Fruit fly (Drosophila melanogaster) whole organism, embryonic: ENCODE data around the gene Gr98d.

Experiments
- CG12659 ChIP-seq: fragments of 200-800 bp; sonication (Bioruptor generic); optimal IDR thresholded peaks from 3 replicates; lab custom pipeline; 2017; ENCODE audit warnings: mild to moderate bottlenecking, missing biosample characterization, missing genetic modification reagents, missing genetic modification characterization
- CG1529 ChIP-seq: fragments of 200-800 bp; sonication (Bioruptor generic); optimal IDR thresholded peaks from 3 replicates; lab custom pipeline; 2018; ENCODE audit warnings: missing biosample characterization, missing genetic modification characterization
- CG17385 ChIP-seq: fragments of 200-800 bp; sonication (Bioruptor generic); optimal IDR thresholded peaks from 3 replicates; lab custom pipeline; 2018; ENCODE audit warnings: missing biosample characterization, mild to moderate bottlenecking, missing genetic modification characterization
- CG18011 ChIP-seq: fragments of 200-800 bp; sonication (Bioruptor generic); optimal IDR thresholded peaks from 2 replicates; lab custom pipeline; 2017; ENCODE audit warnings: missing biosample characterization, missing genetic modification characterization, mild to moderate bottlenecking, moderate library complexity, missing genotype
- CG2129 ChIP-seq: fragments of 200-800 bp; sonication (Bioruptor generic); IDR thresholded peaks from 2 replicates; pipeline ENCODE4 v1.3.6; 2022; ENCODE audit warnings: missing biosample characterization, missing genetic modification characterization; ENCODE audit not compliant: partially characterized antibody
- CG2889 ChIP-seq: fragments of 200-800 bp; sonication (Bioruptor generic); IDR thresholded peaks from 3 replicates; pipeline ENCODE4 v1.3.6; 2022; ENCODE audit warnings: missing biosample characterization, missing genetic modification characterization
- CG31388 ChIP-seq: fragments of 200-800 bp; sonication (Bioruptor generic); optimal IDR thresholded peaks from 2 replicates; lab custom pipeline; 2016; ENCODE audit warnings: missing biosample characterization, missing genetic modification characterization
- CG3838 ChIP-seq: fragments of 200-800 bp; sonication (Bioruptor generic); optimal IDR thresholded peaks from 3 replicates; lab custom pipeline; 2016; ENCODE audit warnings: missing biosample characterization, missing genetic modification characterization
- CG4707 ChIP-seq: fragments of 200-800 bp; sonication (Bioruptor generic); optimal IDR thresholded peaks from 2 replicates; lab custom pipeline; 2018; ENCODE audit warnings: missing biosample characterization, mild to moderate bottlenecking, missing genetic modification characterization, moderate library complexity
- CG6254 ChIP-seq: fragments of 200-800 bp; sonication (Bioruptor generic); optimal IDR thresholded peaks from 3 replicates; lab custom pipeline; 2017; ENCODE audit warnings: mild to moderate bottlenecking, missing biosample characterization, missing genetic modification reagents, missing genetic modification characterization
- CG6272 ChIP-seq: fragments of 200-800 bp; sonication (Bioruptor generic); IDR thresholded peaks from 2 replicates; pipeline ENCODE4 v1.3.6; 2022; ENCODE audit warnings: missing biosample characterization, missing genetic modification characterization
- CG7786 ChIP-seq: fragments of 200-800 bp; sonication (Bioruptor generic); optimal IDR thresholded peaks from 2 replicates; lab custom pipeline; 2016; ENCODE audit warnings: missing biosample characterization, missing genetic modification characterization
- CG8388 ChIP-seq: fragments of 200-800 bp; sonication (Bioruptor generic); optimal IDR thresholded peaks from 2 replicates; lab custom pipeline; 2019; ENCODE audit warnings: missing biosample characterization, mild to moderate bottlenecking, missing genetic modification characterization, moderate library complexity
- CG9215 ChIP-seq: fragments of 200-800 bp; sonication (Bioruptor generic); IDR thresholded peaks from 2 replicates; pipeline ENCODE4 v1.3.6; 2022; ENCODE audit warnings: missing biosample characterization, missing genetic modification characterization
- CG9932 ChIP-seq: fragments of 200-800 bp; sonication (Bioruptor generic); IDR thresholded peaks from 2 replicates; pipeline ENCODE4 v1.3.6; 2022; ENCODE audit warnings: missing biosample characterization, missing genetic modification characterization
- CHES-1-like ChIP-seq: fragments of 200-800 bp; sonication (Bioruptor generic); optimal IDR thresholded peaks from 2 replicates; lab custom pipeline; 2016; ENCODE audit warnings: missing biosample characterization, missing genetic modification characterization
- D ChIP-seq, 2 experiments: fragments of 200-800 bp in 1 of 2; fragments of >200 bp in 1 of 2; sonication (Bioruptor generic) in 1 of 2; optimal IDR thresholded peaks; 2 replicates in 1 of 2; 3 replicates in 1 of 2; lab custom pipeline; 2017; ENCODE audit warnings: mild to moderate bottlenecking in 1 of 2, missing biosample characterization in 1 of 2, missing genetic modification characterization in 1 of 2, missing genetic modification reagents in 1 of 2
- Dfd ChIP-seq, 2 experiments: fragments of >200 bp; optimal IDR thresholded peaks; 2 replicates each; lab custom pipeline; 2017; ENCODE audit warnings: missing biosample characterization in 2 of 2, missing genetic modification characterization in 2 of 2
- Dp ChIP-seq: fragments of 200-800 bp; sonication (Bioruptor generic); optimal IDR thresholded peaks from 2 replicates; lab custom pipeline; 2018; ENCODE audit warnings: missing biosample characterization, mild to moderate bottlenecking, missing genetic modification characterization, moderate library complexity
- Fer2 ChIP-seq: fragments of 200-800 bp; sonication (Bioruptor generic); optimal IDR thresholded peaks from 2 replicates; lab custom pipeline; 2018; ENCODE audit warnings: missing biosample characterization, mild to moderate bottlenecking, missing genetic modification characterization, moderate library complexity
- Gug ChIP-seq: fragments of 200-800 bp; sonication (Bioruptor generic); IDR thresholded peaks from 4 replicates; pipeline ENCODE4 v1.3.6; 2022; ENCODE audit warnings: missing biosample characterization, missing genetic modification characterization
- HLH4C ChIP-seq: fragments of 200-800 bp; sonication (Bioruptor generic); IDR thresholded peaks from 3 replicates; pipeline ENCODE4 v1.3.6; 2022; ENCODE audit warnings: missing biosample characterization, missing genetic modification characterization; ENCODE audit not compliant: partially characterized antibody
- HLHmδ ChIP-seq: fragments of 200-800 bp; sonication (Bioruptor generic); optimal IDR thresholded peaks from 2 replicates; lab custom pipeline; 2018; ENCODE audit warnings: missing biosample characterization, mild to moderate bottlenecking, missing genetic modification characterization, moderate library complexity
- Hr39 ChIP-seq: fragments of >200 bp; optimal IDR thresholded peaks from 2 replicates; lab custom pipeline; 2017
- MBD-R2 ChIP-seq: fragments of 200-800 bp; sonication (Bioruptor generic); IDR thresholded peaks from 2 replicates; pipeline ENCODE4 v1.3.6; 2022; ENCODE audit warnings: missing biosample characterization, missing genetic modification characterization
- MTF-1 ChIP-seq: fragments of 200-800 bp; sonication (Bioruptor generic); optimal IDR thresholded peaks from 2 replicates; lab custom pipeline; 2018; ENCODE audit warnings: missing biosample characterization, mild to moderate bottlenecking, missing genetic modification characterization, borderline replicate concordance
- Neu2 ChIP-seq: fragments of 200-800 bp; sonication (Bioruptor generic); optimal IDR thresholded peaks from 3 replicates; lab custom pipeline; 2016; ENCODE audit warnings: missing biosample characterization, missing genetic modification characterization, borderline replicate concordance
- Oaz ChIP-seq: fragments of 200-800 bp; sonication (Bioruptor generic); IDR thresholded peaks from 2 replicates; pipeline ENCODE4 v1.3.6; 2022; ENCODE audit warnings: missing biosample characterization, missing genetic modification characterization
- Scr ChIP-seq: fragments of 200-800 bp; sonication (Bioruptor generic); IDR thresholded peaks from 2 replicates; pipeline ENCODE4 v1.3.6; 2022; ENCODE audit warnings: missing biosample characterization, missing genetic modification characterization; ENCODE audit not compliant: partially characterized antibody
- TFAM ChIP-seq: fragments of 200-800 bp; sonication (Bioruptor generic); optimal IDR thresholded peaks from 2 replicates; lab custom pipeline; 2017; ENCODE audit warnings: missing biosample characterization, missing genetic modification characterization, inconsistent platforms
- YL-1 ChIP-seq: fragments of 200-800 bp; sonication (Bioruptor generic); optimal IDR thresholded peaks from 3 replicates; lab custom pipeline; 2017; ENCODE audit warnings: missing biosample characterization, mild to moderate bottlenecking, missing genetic modification characterization
- ap ChIP-seq: fragments of 200-800 bp; sonication (Bioruptor generic); IDR thresholded peaks from 2 replicates; pipeline ENCODE4 v1.3.6; 2022; ENCODE audit warnings: missing biosample characterization, missing genetic modification characterization
- caup ChIP-seq: fragments of 200-800 bp; sonication (Bioruptor generic); optimal IDR thresholded peaks from 3 replicates; lab custom pipeline; 2017; ENCODE audit warnings: missing biosample characterization, mild to moderate bottlenecking, missing genetic modification characterization, moderate library complexity; ENCODE audit not compliant: severe bottlenecking
- dan ChIP-seq: fragments of 200-800 bp; sonication (Bioruptor generic); IDR thresholded peaks from 2 replicates; pipeline ENCODE4 v1.3.6; 2022; ENCODE audit warnings: missing biosample characterization, missing genetic modification characterization
- gro ChIP-seq: fragments of 200-800 bp; sonication (Bioruptor generic); optimal IDR thresholded peaks from 2 replicates; lab custom pipeline; 2016; ENCODE audit warnings: missing biosample characterization, missing genetic modification characterization
- gsb-n ChIP-seq: fragments of 200-800 bp; sonication (Bioruptor generic); optimal IDR thresholded peaks from 3 replicates; lab custom pipeline; 2018; ENCODE audit warnings: missing biosample characterization, mild to moderate bottlenecking, missing genetic modification characterization
- hth ChIP-seq: fragments of >200 bp; optimal IDR thresholded peaks from 2 replicates; lab custom pipeline; 2017; ENCODE audit warnings: inconsistent platforms
- lola ChIP-seq, 3 experiments: fragments of >200 bp in 2 of 3; fragments of 200-800 bp in 1 of 3; sonication (Bioruptor generic) in 1 of 3; optimal IDR thresholded peaks; 2 replicates each; lab custom pipeline; 2017 to 2019; ENCODE audit warnings: missing biosample characterization in 3 of 3, missing genetic modification characterization in 3 of 3, mild to moderate bottlenecking in 1 of 3, moderate library complexity in 1 of 3
- nmo ChIP-seq: fragments of 200-800 bp; sonication (Bioruptor generic); optimal IDR thresholded peaks from 2 replicates; lab custom pipeline; 2018; ENCODE audit warnings: missing biosample characterization, mild to moderate bottlenecking, missing genetic modification characterization, moderate library complexity
- nom ChIP-seq: fragments of 200-800 bp; sonication (Bioruptor generic); optimal IDR thresholded peaks from 2 replicates; lab custom pipeline; 2017; ENCODE audit warnings: missing biosample characterization, missing genetic modification characterization, mild to moderate bottlenecking, moderate library complexity, missing genetic modification reagents
- p53 ChIP-seq: fragments of 200-800 bp; sonication (Bioruptor generic); optimal IDR thresholded peaks from 2 replicates; lab custom pipeline; 2016; ENCODE audit warnings: missing biosample characterization, missing genetic modification characterization
- pum ChIP-seq: fragments of 200-800 bp; sonication (Bioruptor generic); optimal IDR thresholded peaks from 2 replicates; lab custom pipeline; 2016; ENCODE audit warnings: missing biosample characterization, missing genetic modification characterization
- row ChIP-seq: fragments of 200-800 bp; sonication (Bioruptor generic); IDR thresholded peaks from 3 replicates; pipeline ENCODE4 v1.3.6; 2022; ENCODE audit warnings: missing biosample characterization, missing genetic modification characterization
- sqz ChIP-seq: fragments of 200-800 bp; sonication (Bioruptor generic); optimal IDR thresholded peaks from 3 replicates; lab custom pipeline; 2018; ENCODE audit warnings: missing biosample characterization, mild to moderate bottlenecking, missing genetic modification characterization
- toy ChIP-seq: fragments of 200-800 bp; sonication (Bioruptor generic); IDR thresholded peaks from 2 replicates; pipeline ENCODE4 v1.3.6; 2022; ENCODE audit warnings: missing biosample characterization, missing genetic modification characterization
- trem ChIP-seq: fragments of 200-800 bp; optimal IDR thresholded peaks from 3 replicates; lab custom pipeline; 2019; ENCODE audit warnings: missing biosample characterization, mild to moderate bottlenecking, missing genetic modification characterization, moderate library complexity
- tx ChIP-seq: fragments of 200-800 bp; sonication (Bioruptor generic); optimal IDR thresholded peaks from 2 replicates; lab custom pipeline; 2016; ENCODE audit warnings: missing biosample characterization, missing genetic modification characterization
- unc-4 ChIP-seq: fragments of 200-800 bp; sonication (Bioruptor generic); IDR thresholded peaks from 2 replicates; pipeline ENCODE4 v1.3.6; 2022; ENCODE audit warnings: missing biosample characterization, missing genetic modification characterization; ENCODE audit not compliant: partially characterized antibody
- wdn ChIP-seq: fragments of 200-800 bp; sonication (Bioruptor generic); IDR thresholded peaks from 2 replicates; pipeline ENCODE4 v1.3.6; 2022; ENCODE audit warnings: missing biosample characterization, missing genetic modification characterization

Gene Gr98d

dm6 chr3R:27558660-27559319 lies 12.9 kb downstream of the Gr98d start, which contains the start of gene Klp98A (continued):
- TF ChIP-seq lola (GFP tag; optimal IDR thresholded peaks at IDR 0.05; lab: Kevin White, UChicago) = no peak
- peak; percentile 28; the same call in 1 of the 2 replicates for TF ChIP-seq unc-4 (GFP tag; lab: Robert Waterston, UW)
- no peak for TF ChIP-seq Neu2 (GFP tag; lab: Kevin White, UChicago)
- peak; percentile 43 for TF ChIP-seq CG3838
- TF ChIP-seq trem (tag; lab: Kevin White, UChicago) = peak; percentile 77
- peak; percentile 55 for TF ChIP-seq YL-1 (GFP tag; lab: Kevin White, UChicago)
- TF ChIP-seq CG17385 (GFP tag; lab: Kevin White, UChicago) = peak; percentile 8
- TF ChIP-seq p53 = peak; percentile 10
- peak; percentile 71 for TF ChIP-seq HLHmδ (GFP tag; lab: Kevin White, UChicago)
- TF ChIP-seq nmo (GFP tag; lab: Kevin White, UChicago) = peak; percentile 47
- TF ChIP-seq CG8388 (GFP tag; lab: Kevin White, UChicago) = no peak
- TF ChIP-seq Oaz (GFP tag; lab: Robert Waterston, UW) = no peak
- TF ChIP-seq dan (GFP tag; lab: Robert Waterston, UW) = no peak
- peak; percentile 36 for TF ChIP-seq nom
- no peak for TF ChIP-seq TFAM (GFP tag; lab: Kevin White, UChicago)
- TF ChIP-seq Fer2 (tag; lab: Kevin White, UChicago) = no peak
- TF ChIP-seq sqz (GFP tag; lab: Kevin White, UChicago) = peak; percentile 19
- TF ChIP-seq CG7786 (GFP tag; lab: Kevin White, UChicago) = no peak
- peak; percentile 6 for TF ChIP-seq caup (GFP tag; lab: Kevin White, UChicago)
- TF ChIP-seq CG2889 = no peak
- peak; percentile 6; the same call in 1 of the 2 replicates for TF ChIP-seq CG9932 (GFP tag; lab: Robert Waterston, UW)
- TF ChIP-seq gsb-n (tag; lab: Kevin White, UChicago) = no peak
- TF ChIP-seq MBD-R2 (GFP tag; lab: Robert Waterston, UW) = peak; percentile 54
- no peak for TF ChIP-seq CG4707 (GFP tag; lab: Kevin White, UChicago)
- peak; percentile 41 for TF ChIP-seq MTF-1 (GFP tag; lab: Kevin White, UChicago)
- no peak for TF ChIP-seq Gug (GFP tag; lab: Robert Waterston, UW)
- peak; percentile 64 for TF ChIP-seq CHES-1-like (GFP tag; lab: Kevin White, UChicago)
- peak; percentile 59 for TF ChIP-seq CG18011
- no peak for TF ChIP-seq wdn (GFP tag; lab: Robert Waterston, UW)
- TF ChIP-seq CG2129 (GFP tag; lab: Robert Waterston, UW) = no peak
- no peak for TF ChIP-seq CG9215 (GFP tag; lab: Robert Waterston, UW)
- TF ChIP-seq CG6254 (GFP tag; lab: Kevin White, UChicago) = no peak
- TF ChIP-seq row (GFP tag; lab: Robert Waterston, UW) = peak; percentile 15; the same call in 1 of the 3 replicates
- no peak for TF ChIP-seq CG31388 (GFP tag; lab: Kevin White, UChicago)
- no peak for TF ChIP-seq hth (lab: Kevin White, UChicago)
- peak; percentile 58 for TF ChIP-seq Dp (GFP tag; lab: Kevin White, UChicago)
- no peak for TF ChIP-seq CG6272
- TF ChIP-seq ap (GFP tag; lab: Robert Waterston, UW) = no peak
- TF ChIP-seq toy (GFP tag; lab: Robert Waterston, UW) = no peak
- no peak for TF ChIP-seq CG1529 (GFP tag; lab: Kevin White, UChicago)
- no peak for TF ChIP-seq Hr39 (lab: Kevin White, UChicago)
- TF ChIP-seq gro (GFP tag; lab: Kevin White, UChicago) = peak; percentile 50
- no peak for TF ChIP-seq D (optimal IDR thresholded peaks at IDR 0.05; lab: Kevin White, UChicago)
- TF ChIP-seq D (GFP tag; optimal IDR thresholded peaks at IDR 0.05; lab: Kevin White, UChicago) = no peak
- peak; percentile 73 for TF ChIP-seq CG12659 (GFP tag; lab: Kevin White, UChicago)
- TF ChIP-seq HLH4C (GFP tag; lab: Robert Waterston, UW) = no peak
- TF ChIP-seq Scr (GFP tag; lab: Robert Waterston, UW) = no peak
- no peak for TF ChIP-seq Dfd (GFP tag; optimal IDR thresholded peaks at IDR 0.05; lab: Kevin White, UChicago)
- no peak for TF ChIP-seq pum (GFP tag; lab: Kevin White, UChicago)
- TF ChIP-seq tx (GFP tag; lab: Kevin White, UChicago) = no peak
